Fruit fly (Drosophila melanogaster) whole organism, prepupa: ENCODE results near the gene CG10337.

Experiments used
- Blimp-1 ChIP-seq: fragments of 200-800 bp; sonication (Bioruptor generic); optimal IDR thresholded peaks from 3 replicates; lab custom pipeline; 2017; ENCODE audit warnings: missing biosample characterization, missing genetic modification characterization, mild to moderate bottlenecking, moderate library complexity, missing genetic modification reagents
- CG10631 ChIP-seq: fragments of 200-800 bp; sonication (Bioruptor generic); optimal IDR thresholded peaks from 2 replicates; lab custom pipeline; 2016; ENCODE audit warnings: missing biosample characterization, missing genetic modification characterization
- CG10669 ChIP-seq: fragments of 200-800 bp; sonication (Bioruptor generic); optimal IDR thresholded peaks from 3 replicates; lab custom pipeline; 2018; ENCODE audit warnings: missing biosample characterization, mild to moderate bottlenecking, missing genetic modification characterization, moderate library complexity
- CG11762 ChIP-seq: fragments of 200-800 bp; sonication (Bioruptor generic); optimal IDR thresholded peaks from 3 replicates; lab custom pipeline; 2016; ENCODE audit warnings: missing biosample characterization, missing genetic modification characterization; ENCODE audit not compliant: insufficient read depth
- CG11902 ChIP-seq: fragments of 200-800 bp; sonication (Bioruptor generic); optimal IDR thresholded peaks from 3 replicates; lab custom pipeline; 2016; ENCODE audit warnings: missing biosample characterization, missing genetic modification characterization
- CG15336 ChIP-seq: fragments of 200-800 bp; sonication (Bioruptor generic); IDR thresholded peaks from 2 replicates; pipeline ENCODE4 v1.3.6; 2022; ENCODE audit warnings: missing biosample characterization, missing genetic modification characterization
- CG1621 ChIP-seq: fragments of 200-800 bp; sonication (Bioruptor generic); optimal IDR thresholded peaks from 3 replicates; lab custom pipeline; 2018; ENCODE audit warnings: missing biosample characterization, mild to moderate bottlenecking, missing genetic modification characterization
- CG16779 ChIP-seq: fragments of 200-800 bp; sonication (Bioruptor generic); optimal IDR thresholded peaks from 3 replicates; lab custom pipeline; 2017; ENCODE audit warnings: missing biosample characterization, mild to moderate bottlenecking, missing genetic modification characterization
- CG3032 ChIP-seq: fragments of 200-800 bp; optimal IDR thresholded peaks from 2 replicates; lab custom pipeline; 2019; ENCODE audit warnings: missing biosample characterization, mild to moderate bottlenecking, missing genetic modification characterization, moderate library complexity
- CG31627 ChIP-seq: fragments of 200-800 bp; sonication (Bioruptor generic); optimal IDR thresholded peaks from 3 replicates; lab custom pipeline; 2016; ENCODE audit warnings: missing biosample characterization, missing genetic modification characterization
- CG32006 ChIP-seq: fragments of 200-800 bp; sonication (Bioruptor generic); optimal IDR thresholded peaks from 3 replicates; lab custom pipeline; 2017; ENCODE audit warnings: missing biosample characterization, mild to moderate bottlenecking, missing genetic modification characterization
- CG34406 ChIP-seq: fragments of 200-800 bp; sonication (Bioruptor generic); optimal IDR thresholded peaks from 3 replicates; lab custom pipeline; 2016; ENCODE audit warnings: missing biosample characterization, missing genetic modification characterization
- CG4318 ChIP-seq: fragments of 200-800 bp; sonication (Bioruptor generic); optimal IDR thresholded peaks from 3 replicates; lab custom pipeline; 2017; ENCODE audit warnings: missing biosample characterization, mild to moderate bottlenecking, missing genetic modification characterization
- CG6163 ChIP-seq: fragments of 200-800 bp; sonication (Bioruptor generic); IDR thresholded peaks from 3 replicates; pipeline ENCODE4 v1.3.6; 2022; ENCODE audit warnings: missing biosample characterization, missing genetic modification characterization
- CG6276 ChIP-seq: fragments of 200-800 bp; sonication (Bioruptor generic); optimal IDR thresholded peaks from 2 replicates; lab custom pipeline; 2017; ENCODE audit warnings: missing biosample characterization, mild to moderate bottlenecking, missing genetic modification characterization
- CG6808 ChIP-seq: fragments of 200-800 bp; sonication (Bioruptor generic); optimal IDR thresholded peaks from 3 replicates; lab custom pipeline; 2017; ENCODE audit warnings: missing biosample characterization, missing genetic modification characterization, mild to moderate bottlenecking, moderate library complexity, missing genetic modification reagents
- CG6854 ChIP-seq: fragments of 200-800 bp; sonication (Bioruptor generic); optimal IDR thresholded peaks from 2 replicates; lab custom pipeline; 2017; ENCODE audit warnings: missing biosample characterization, mild to moderate bottlenecking, missing genetic modification characterization
- CG7368 ChIP-seq: fragments of 200-800 bp; sonication (Bioruptor generic); optimal IDR thresholded peaks from 3 replicates; lab custom pipeline; 2016; ENCODE audit warnings: missing biosample characterization, missing genetic modification characterization
- CG8119 ChIP-seq: fragments of 200-800 bp; sonication (Bioruptor generic); IDR thresholded peaks from 3 replicates; pipeline ENCODE4 v1.3.6; 2022; ENCODE audit warnings: missing biosample characterization, missing genetic modification characterization
- CG8632 ChIP-seq: fragments of 200-800 bp; sonication (Bioruptor generic); optimal IDR thresholded peaks from 3 replicates; lab custom pipeline; 2016; ENCODE audit warnings: missing biosample characterization, missing genetic modification characterization
- CG9139 ChIP-seq: fragments of 200-800 bp; sonication (Bioruptor generic); optimal IDR thresholded peaks from 3 replicates; lab custom pipeline; 2017; ENCODE audit warnings: missing biosample characterization, mild to moderate bottlenecking, missing genetic modification characterization
- Eip93F ChIP-seq: fragments of 200-800 bp; sonication (Bioruptor generic); optimal IDR thresholded peaks from 2 replicates; lab custom pipeline; 2016; ENCODE audit warnings: missing biosample characterization, mild to moderate bottlenecking, missing genetic modification characterization
- Ets96B ChIP-seq: fragments of 200-800 bp; optimal IDR thresholded peaks from 2 replicates; lab custom pipeline; 2019; ENCODE audit warnings: missing biosample characterization, mild to moderate bottlenecking, missing genetic modification characterization, moderate library complexity
- Hr38 ChIP-seq: sonication (Bioruptor generic); optimal IDR thresholded peaks from 2 replicates; lab custom pipeline; 2016; ENCODE audit warnings: missing biosample characterization, missing genetic modification characterization
- Hr39 ChIP-seq: fragments of 200-800 bp; sonication (Bioruptor generic); optimal IDR thresholded peaks from 2 replicates; lab custom pipeline; 2016; ENCODE audit warnings: missing biosample characterization, missing genetic modification characterization
- Hr4 ChIP-seq: fragments of 200-800 bp; sonication (Bioruptor generic); optimal IDR thresholded peaks from 3 replicates; lab custom pipeline; 2016; ENCODE audit warnings: missing biosample characterization, missing genetic modification characterization
- OdsH ChIP-seq: fragments of 200-800 bp; sonication (Bioruptor generic); optimal IDR thresholded peaks from 3 replicates; lab custom pipeline; 2016; ENCODE audit warnings: missing biosample characterization, missing genetic modification characterization
- Smox ChIP-seq: fragments of 200-800 bp; sonication (Bioruptor generic); optimal IDR thresholded peaks from 3 replicates; lab custom pipeline; 2016; ENCODE audit warnings: missing biosample characterization, missing genetic modification characterization
- Sox102F ChIP-seq: fragments of 200-800 bp; sonication (Bioruptor generic); optimal IDR thresholded peaks from 2 replicates; lab custom pipeline; 2016; ENCODE audit warnings: missing biosample characterization, mild to moderate bottlenecking, missing genetic modification characterization
- achi ChIP-seq: fragments of 200-800 bp; sonication (Bioruptor generic); optimal IDR thresholded peaks from 3 replicates; lab custom pipeline; 2016; ENCODE audit warnings: missing biosample characterization, missing genetic modification characterization
- acj6 ChIP-seq: fragments of 200-800 bp; sonication (Bioruptor generic); optimal IDR thresholded peaks from 3 replicates; lab custom pipeline; 2016; ENCODE audit warnings: missing biosample characterization, missing genetic modification characterization
- cyc ChIP-seq: fragments of 200-800 bp; sonication (Bioruptor generic); optimal IDR thresholded peaks from 3 replicates; lab custom pipeline; 2016; ENCODE audit warnings: missing biosample characterization, missing genetic modification characterization
- dac ChIP-seq: fragments of 200-800 bp; sonication (Bioruptor generic); optimal IDR thresholded peaks from 2 replicates; lab custom pipeline; 2017; ENCODE audit warnings: missing biosample characterization, mild to moderate bottlenecking, missing genetic modification characterization
- dsx ChIP-seq: fragments of 200-800 bp; optimal IDR thresholded peaks from 3 replicates; lab custom pipeline; 2019; ENCODE audit warnings: missing biosample characterization, mild to moderate bottlenecking, missing genetic modification characterization, moderate library complexity; ENCODE audit not compliant: poor library complexity, severe bottlenecking
- eg ChIP-seq: fragments of 200-800 bp; sonication (Bioruptor generic); IDR thresholded peaks from 3 replicates; pipeline ENCODE4 v1.3.6; 2022; ENCODE audit warnings: missing biosample characterization, missing genetic modification characterization
- fd59A ChIP-seq: fragments of 200-800 bp; sonication (Bioruptor generic); optimal IDR thresholded peaks from 2 replicates; lab custom pipeline; 2017; ENCODE audit warnings: missing biosample characterization, mild to moderate bottlenecking, missing genetic modification characterization, missing genetic modification reagents
- fd85E ChIP-seq: fragments of 200-800 bp; sonication (Bioruptor generic); optimal IDR thresholded peaks from 3 replicates; lab custom pipeline; 2016; ENCODE audit warnings: missing biosample characterization, missing genetic modification characterization
- fkh ChIP-seq: fragments of 200-800 bp; sonication (Bioruptor generic); optimal IDR thresholded peaks from 3 replicates; lab custom pipeline; 2017; ENCODE audit warnings: missing biosample characterization, mild to moderate bottlenecking, missing genetic modification characterization, moderate library complexity
- lz ChIP-seq: fragments of 200-800 bp; sonication (Bioruptor generic); optimal IDR thresholded peaks from 3 replicates; lab custom pipeline; 2016; ENCODE audit warnings: missing biosample characterization, missing genetic modification characterization
- net ChIP-seq: fragments of 200-800 bp; sonication (Bioruptor generic); optimal IDR thresholded peaks from 3 replicates; lab custom pipeline; 2016; ENCODE audit warnings: missing biosample characterization, missing genetic modification characterization
- pdm3 ChIP-seq: fragments of 200-800 bp; sonication (Bioruptor generic); optimal IDR thresholded peaks from 3 replicates; lab custom pipeline; 2016; ENCODE audit warnings: missing biosample characterization, missing genetic modification characterization
- salr ChIP-seq, 2 experiments: fragments of 200-800 bp; sonication (Bioruptor generic); optimal IDR thresholded peaks; 3 replicates each; lab custom pipeline; 2016 to 2018; ENCODE audit warnings: missing biosample characterization in 2 of 2, missing genetic modification characterization in 2 of 2, mild to moderate bottlenecking in 1 of 2
- spab ChIP-seq: fragments of 200-800 bp; sonication (Bioruptor generic); optimal IDR thresholded peaks from 2 replicates; lab custom pipeline; 2017; ENCODE audit warnings: missing biosample characterization, mild to moderate bottlenecking, missing genetic modification characterization, missing genetic modification reagents
- ss ChIP-seq, 2 experiments: fragments of 200-800 bp; sonication (Bioruptor generic); optimal IDR thresholded peaks; 2 replicates in 1 of 2; 3 replicates in 1 of 2; lab custom pipeline; 2017 to 2018; ENCODE audit warnings: mild to moderate bottlenecking in 2 of 2, missing biosample characterization in 2 of 2, missing genetic modification characterization in 2 of 2, moderate library complexity in 1 of 2
- topi ChIP-seq: fragments of 200-800 bp; sonication (Bioruptor generic); optimal IDR thresholded peaks from 3 replicates; lab custom pipeline; 2016; ENCODE audit warnings: missing biosample characterization, missing genetic modification characterization
- vri ChIP-seq: fragments of 200-800 bp; sonication (Bioruptor generic); optimal IDR thresholded peaks from 3 replicates; lab custom pipeline; 2016; ENCODE audit warnings: missing biosample characterization, mild to moderate bottlenecking, missing genetic modification characterization

CG10337 gene

DNA sequence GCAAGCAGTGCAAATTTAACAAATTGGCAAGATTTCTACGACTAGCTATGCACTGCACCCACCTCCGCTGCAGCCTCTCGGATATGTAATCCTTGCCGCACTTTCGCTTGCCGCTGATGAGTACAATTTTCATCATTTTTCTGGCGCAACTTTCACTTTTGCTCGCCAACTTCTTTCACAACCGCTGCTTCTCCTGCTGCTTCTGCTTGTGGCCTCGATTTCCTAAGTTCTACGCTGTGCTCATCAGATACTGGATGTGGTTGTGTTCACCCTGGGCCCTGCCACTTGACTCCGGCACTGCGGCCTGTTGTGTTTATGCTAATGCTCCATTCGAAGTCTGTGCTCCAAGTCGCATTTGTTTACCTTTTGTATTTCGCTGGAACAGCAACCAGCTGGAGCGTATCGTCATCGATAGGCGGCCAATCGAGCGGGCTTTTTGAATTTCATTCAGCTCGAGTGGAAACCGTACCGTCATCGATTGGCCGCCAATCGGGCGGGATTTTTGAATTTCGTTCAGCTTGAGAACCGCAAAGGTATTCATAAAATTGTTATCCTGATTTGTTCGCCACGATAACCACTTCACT, 33.3 kb upstream of the CG10337 start, which contains the start of gene Pmvk:
Pmvk (minus strand) TSS at position 357 of the 584 bp plus-strand sequence.
- 0 out of 2 replicates have a peak, but pooled peaks have one; percentile 14 for TF ChIP-seq CG15336 (GFP tag; lab: Robert Waterston, UW)
- no peak for TF ChIP-seq Ets96B (tag; lab: Kevin White, UChicago)
- no peak for TF ChIP-seq CG10631 (GFP tag; lab: Kevin White, UChicago)
- TF ChIP-seq salr (GFP tag; optimal IDR thresholded peaks at IDR 0.05; lab: Kevin White, UChicago): no peak
- no peak for TF ChIP-seq vri
- TF ChIP-seq dsx (GFP tag; lab: Kevin White, UChicago): no peak
- TF ChIP-seq Eip93F (GFP tag; lab: Kevin White, UChicago): no peak
- no peak for TF ChIP-seq CG32006 (GFP tag; lab: Kevin White, UChicago)
- TF ChIP-seq CG6854: peak; percentile 26
- TF ChIP-seq dac (GFP tag; lab: Kevin White, UChicago): no peak
- TF ChIP-seq cyc: no peak
- no peak for TF ChIP-seq ss (GFP tag; optimal IDR thresholded peaks at IDR 0.05; lab: Kevin White, UChicago)
- no peak for TF ChIP-seq net
- no peak for TF ChIP-seq pdm3 (GFP tag; lab: Kevin White, UChicago)
- no peak for TF ChIP-seq lz (GFP tag; lab: Kevin White, UChicago)
- no peak for TF ChIP-seq CG6808 (GFP tag; lab: Kevin White, UChicago)
- no peak for TF ChIP-seq CG3032 (tag; lab: Kevin White, UChicago)
- TF ChIP-seq CG10669 (GFP tag; lab: Kevin White, UChicago): no peak
- peak; percentile 98 for TF ChIP-seq Blimp-1 (GFP tag; lab: Kevin White, UChicago)
- peak; percentile 88 for TF ChIP-seq fkh (GFP tag; lab: Kevin White, UChicago)

- TF ChIP-seq fkh (GFP tag; lab: Kevin White, UChicago): no peak
- peak; percentile 5 for TF ChIP-seq CG11902 (GFP tag; lab: Kevin White, UChicago)
- no peak for TF ChIP-seq CG7368 (GFP tag; lab: Kevin White, UChicago)
- TF ChIP-seq net: no peak
- TF ChIP-seq Sox102F (GFP tag; lab: Kevin White, UChicago): no peak
- TF ChIP-seq CG9139 (GFP tag; lab: Kevin White, UChicago): no peak
- no peak for TF ChIP-seq salr (GFP tag; optimal IDR thresholded peaks at IDR 0.05; lab: Kevin White, UChicago)
- TF ChIP-seq OdsH (GFP tag; lab: Kevin White, UChicago): peak; percentile 50
- no peak for TF ChIP-seq CG8632 (GFP tag; lab: Kevin White, UChicago)
- no peak for TF ChIP-seq CG15336 (GFP tag; lab: Robert Waterston, UW)
- TF ChIP-seq CG6808 (GFP tag; lab: Kevin White, UChicago): no peak
- TF ChIP-seq dac (GFP tag; lab: Kevin White, UChicago): no peak
- peak; percentile 42 for TF ChIP-seq pdm3 (GFP tag; lab: Kevin White, UChicago)
- TF ChIP-seq vri: no peak
- TF ChIP-seq Eip93F (GFP tag; lab: Kevin White, UChicago): no peak
- TF ChIP-seq CG34406 (GFP tag; lab: Kevin White, UChicago): no peak
- TF ChIP-seq CG31627 (GFP tag; lab: Kevin White, UChicago): peak; percentile 12
- TF ChIP-seq fd85E (GFP tag; lab: Kevin White, UChicago): no peak
- no peak for TF ChIP-seq CG11762
- TF ChIP-seq CG4318 (GFP tag; lab: Kevin White, UChicago): no peak
- TF ChIP-seq topi (GFP tag; lab: Kevin White, UChicago): peak; percentile 12
- peak; percentile 66 for TF ChIP-seq CG10631 (GFP tag; lab: Kevin White, UChicago)
- TF ChIP-seq Hr38 (GFP tag; lab: Kevin White, UChicago): no peak
- TF ChIP-seq spab (GFP tag; lab: Kevin White, UChicago): no peak
- TF ChIP-seq ss (GFP tag; optimal IDR thresholded peaks at IDR 0.05; lab: Kevin White, UChicago): no peak
- no peak for TF ChIP-seq CG6163 (GFP tag; lab: Robert Waterston, UW)
- TF ChIP-seq CG6276 (GFP tag; lab: Kevin White, UChicago): no peak
- no peak for TF ChIP-seq CG16779 (tag; lab: Kevin White, UChicago)
- TF ChIP-seq Smox (GFP tag; lab: Kevin White, UChicago): peak; percentile 45
- TF ChIP-seq eg: 0 out of 3 replicates have a peak, but pooled peaks have one; percentile 2
- TF ChIP-seq Hr4 (GFP tag; lab: Kevin White, UChicago): peak; percentile 27
- TF ChIP-seq CG1621 (tag; lab: Kevin White, UChicago): no peak
- TF ChIP-seq fd59A (GFP tag; lab: Kevin White, UChicago): no peak
- no peak for TF ChIP-seq dsx (GFP tag; lab: Kevin White, UChicago)
- peak; percentile 9 for TF ChIP-seq Hr39 (GFP tag; lab: Kevin White, UChicago)
- no peak for TF ChIP-seq CG8119 (GFP tag; lab: Robert Waterston, UW)
- TF ChIP-seq acj6 (GFP tag; lab: Kevin White, UChicago): peak; percentile 41
- TF ChIP-seq achi: peak; percentile 12
Measured at dm6 chr2L:19577187-19577765, 30.5 kb upstream of the CG10337 start, which contains the start of the genes spi and msb1l. spi (minus strand) TSS chr2L:19577315. msb1l (plus strand) TSS chr2L:19577701.
